Worm (Caenorhabditis elegans) whole organism, late embryonic: ENCODE data around the gene C16C10.1.

Experiments
- fkh-10 ChIP-seq: fragments of 150-350 bp; optimal IDR thresholded peaks from 2 replicates; lab custom pipeline; 2014; ENCODE audit warnings: missing biosample characterization, missing genetic modification reagents, missing genetic modification characterization
- madf-2 ChIP-seq: sonication (generic microtip); optimal IDR thresholded peaks from 2 replicates; lab custom pipeline; 2017; ENCODE audit warnings: missing genetic modification characterization, missing compliant biosample characterization

DNA sequence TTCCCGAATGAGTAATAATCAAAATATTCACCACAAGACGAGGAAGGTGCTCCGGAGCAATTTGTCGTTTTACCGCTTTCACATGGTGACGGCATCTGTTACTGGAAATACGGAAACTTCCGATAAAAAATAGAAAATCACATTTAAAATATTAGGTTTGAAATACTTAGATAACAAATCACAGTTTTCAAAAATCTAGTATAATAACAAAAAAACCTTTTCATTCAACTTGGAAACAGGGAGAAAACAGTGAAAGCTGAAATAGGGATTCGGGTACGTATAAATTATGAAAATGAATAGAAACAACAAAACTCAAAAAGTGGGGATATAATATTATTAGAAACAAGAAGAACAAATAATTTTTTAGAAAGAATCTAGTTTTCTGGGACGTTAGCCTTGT, at the start of gene C16C10.1:
- TF ChIP-seq fkh-10 (GFP tag; lab: Kevin White, UChicago) = no peak
- no peak for TF ChIP-seq madf-2 (tag; lab: Kevin White, UChicago)
